Fruit fly (Drosophila melanogaster) Kc167 (cell line): ENCODE results near the gene RhoBTB.

Experiments used
- Myc ChIP-seq: fragments of >200 bp; optimal IDR thresholded peaks from 2 replicates; lab custom pipeline; 2017; ENCODE audit warnings: missing external identifiers
- Sin3A ChIP-seq: fragments of >200 bp; optimal IDR thresholded peaks from 2 replicates; lab custom pipeline; 2018; ENCODE audit warnings: missing external identifiers
- h ChIP-seq: fragments of >200 bp; optimal IDR thresholded peaks from 3 replicates; lab custom pipeline; 2018; ENCODE audit warnings: missing external identifiers
- psq ChIP-seq: fragments of >200 bp; optimal IDR thresholded peaks from 2 replicates; lab custom pipeline; 2017; ENCODE audit warnings: missing external identifiers

- TF ChIP-seq Sin3A, result no peak
- TF ChIP-seq Myc (lab: Kevin White, UChicago), result no peak
- no peak for TF ChIP-seq h (lab: Kevin White, UChicago)
- TF ChIP-seq psq (lab: Kevin White, UChicago), result no peak
These were observed 10.0 kb upstream of the RhoBTB start for dm6 chr3L:20366074-20366473.
